Fruit fly (Drosophila melanogaster): ENCODE data around the gene ringer.

The ringer gene

DNA sequence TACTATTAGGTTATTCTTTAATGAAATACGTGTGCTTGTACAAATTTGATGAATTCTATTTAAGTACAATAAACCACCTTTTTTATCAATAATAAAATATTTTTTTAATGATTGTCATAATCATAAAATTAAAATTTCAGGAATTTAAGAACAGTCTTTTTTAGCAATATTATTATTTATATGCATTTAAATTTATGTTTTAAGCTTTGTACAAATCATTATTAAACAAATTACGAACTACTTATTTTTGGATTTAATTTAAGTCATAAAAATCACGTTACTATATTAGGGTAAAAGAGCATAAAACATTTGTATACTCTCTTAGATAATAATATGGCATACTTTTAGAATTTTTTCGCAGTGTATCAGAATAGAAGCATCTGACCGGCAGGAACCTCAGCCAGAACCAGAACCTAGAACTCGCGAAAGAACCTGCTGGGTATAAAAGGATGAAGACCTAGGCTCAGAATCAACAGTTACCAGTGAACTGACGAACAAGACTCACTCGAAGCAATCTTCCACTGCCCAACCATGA is 3.0 kb upstream of the ringer start, which contains the start of gene Cpr72Ea:
Gene Cpr72Ea (plus strand): TSS at position 485 of the 535 bp plus-strand sequence.
- TF ChIP-seq jim (GFP tag; optimal IDR thresholded peaks at IDR 0.05): no peak

DNA sequence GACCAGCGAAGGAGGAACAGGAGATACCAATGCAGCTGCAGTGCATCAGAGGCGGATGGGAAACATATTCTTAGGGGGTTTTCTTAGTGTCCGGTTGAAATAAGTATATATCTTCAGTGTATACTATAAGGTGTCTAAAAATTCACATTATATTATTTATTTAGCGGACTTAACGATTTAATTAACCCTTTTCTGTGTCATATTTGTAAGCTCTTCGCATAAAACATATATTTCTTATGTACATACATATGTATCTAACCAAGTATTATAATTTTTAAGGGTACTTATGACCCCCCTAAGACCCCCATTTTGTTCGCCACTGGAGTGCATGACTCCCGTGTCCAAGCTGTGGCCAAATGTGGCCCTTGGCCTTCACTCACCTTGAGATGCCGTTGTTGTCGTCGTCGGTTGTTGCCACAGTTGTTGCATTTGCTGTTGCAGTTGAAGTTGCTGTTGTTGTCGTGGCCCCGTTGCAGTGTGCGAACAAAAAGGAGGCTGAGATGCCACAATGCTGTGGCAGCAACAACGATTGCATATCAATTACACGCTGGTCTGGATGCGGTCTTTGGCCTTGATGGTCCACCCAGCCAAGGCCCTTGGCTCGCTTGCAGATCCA is 2.1 kb upstream of the ringer start:
- TF ChIP-seq usp (GFP tag; optimal IDR thresholded peaks at IDR 0.05): no peak
- TF ChIP-seq tai (GFP tag; optimal IDR thresholded peaks at IDR 0.05): no peak
- peak; percentile 56 for TF ChIP-seq rgr (GFP tag; optimal IDR thresholded peaks at IDR 0.05)
- TF ChIP-seq Sp1 (GFP tag; optimal IDR thresholded peaks at IDR 0.05): peak; percentile 78
- no peak for TF ChIP-seq dsf (GFP tag; optimal IDR thresholded peaks at IDR 0.05; ENCODE audit: borderline replicate concordance)
- no peak for TF ChIP-seq Vsx2 (GFP tag; optimal IDR thresholded peaks at IDR 0.05; ENCODE audit: partially characterized antibody)
- TF ChIP-seq ey (GFP tag; optimal IDR thresholded peaks at IDR 0.05): peak; percentile 57
- TF ChIP-seq br (GFP tag; optimal IDR thresholded peaks at IDR 0.05): peak; percentile 51
- peak; percentile 73 for TF ChIP-seq fru (GFP tag; optimal IDR thresholded peaks at IDR 0.05)
- TF ChIP-seq Rel (GFP tag; optimal IDR thresholded peaks at IDR 0.05): no peak
- no peak for TF ChIP-seq Rel (tag; optimal IDR thresholded peaks at IDR 0.05)
- TF ChIP-seq GATAd (GFP tag; optimal IDR thresholded peaks at IDR 0.05): no peak
- no peak for TF ChIP-seq Dif (GFP tag; optimal IDR thresholded peaks at IDR 0.05; ENCODE audit: partially characterized antibody)
- TF ChIP-seq Hnf4 (GFP tag; optimal IDR thresholded peaks at IDR 0.05): no peak
- no peak for TF ChIP-seq Abd-B (GFP tag; optimal IDR thresholded peaks at IDR 0.05)
- no peak for TF ChIP-seq jim (GFP tag; optimal IDR thresholded peaks at IDR 0.05)
- TF ChIP-seq N (GFP tag; optimal IDR thresholded peaks at IDR 0.05): no peak
- TF ChIP-seq sv (GFP tag; optimal IDR thresholded peaks at IDR 0.05): no peak
- TF ChIP-seq foxo (GFP tag; optimal IDR thresholded peaks at IDR 0.05): peak in 1 of 2 experiments; percentile 61
- TF ChIP-seq Myc (optimal IDR thresholded peaks at IDR 0.05): no peak
- no peak for TF ChIP-seq Dfd (GFP tag; optimal IDR thresholded peaks at IDR 0.05)
- TF ChIP-seq dmrt93B (GFP tag; optimal IDR thresholded peaks at IDR 0.05): peak; percentile 25
- no peak for TF ChIP-seq brk (GFP tag; optimal IDR thresholded peaks at IDR 0.05)
- peak; percentile 69 for TF ChIP-seq h (GFP tag; optimal IDR thresholded peaks at IDR 0.05)
- TF ChIP-seq sage (GFP tag; optimal IDR thresholded peaks at IDR 0.05): no peak
- TF ChIP-seq CG32264 (GFP tag; optimal IDR thresholded peaks at IDR 0.05): no peak
- TF ChIP-seq Hr83 (GFP tag; optimal IDR thresholded peaks at IDR 0.05; ENCODE audit: poor library complexity, severe bottlenecking): no peak
- TF ChIP-seq Hr78 (GFP tag; optimal IDR thresholded peaks at IDR 0.05): no peak
- peak; percentile 53 for TF ChIP-seq psq (GFP tag; optimal IDR thresholded peaks at IDR 0.05)
- TF ChIP-seq OdsH (GFP tag; optimal IDR thresholded peaks at IDR 0.05): peak; percentile 59
- peak; percentile 15 for TF ChIP-seq CG9705 (GFP tag; optimal IDR thresholded peaks at IDR 0.05)
- TF ChIP-seq woc (GFP tag; optimal IDR thresholded peaks at IDR 0.05): peak; percentile 35
- no peak for TF ChIP-seq pan (optimal IDR thresholded peaks at IDR 0.05)
- TF ChIP-seq lola (GFP tag; optimal IDR thresholded peaks at IDR 0.05): no peak
- no peak for TF ChIP-seq dl (GFP tag; optimal IDR thresholded peaks at IDR 0.05; ENCODE audit: insufficient read depth in 1 of 2, partially characterized antibody in 2 of 2)
- no peak for TF ChIP-seq CrebA (GFP tag; optimal IDR thresholded peaks at IDR 0.05; ENCODE audit: borderline replicate concordance)
- TF ChIP-seq Jra (GFP tag; optimal IDR thresholded peaks at IDR 0.05): no peak
- peak; percentile 74 for TF ChIP-seq HLH106 (tag; optimal IDR thresholded peaks at IDR 0.05)
- no peak for TF ChIP-seq Mio (GFP tag; optimal IDR thresholded peaks at IDR 0.05)

DNA sequence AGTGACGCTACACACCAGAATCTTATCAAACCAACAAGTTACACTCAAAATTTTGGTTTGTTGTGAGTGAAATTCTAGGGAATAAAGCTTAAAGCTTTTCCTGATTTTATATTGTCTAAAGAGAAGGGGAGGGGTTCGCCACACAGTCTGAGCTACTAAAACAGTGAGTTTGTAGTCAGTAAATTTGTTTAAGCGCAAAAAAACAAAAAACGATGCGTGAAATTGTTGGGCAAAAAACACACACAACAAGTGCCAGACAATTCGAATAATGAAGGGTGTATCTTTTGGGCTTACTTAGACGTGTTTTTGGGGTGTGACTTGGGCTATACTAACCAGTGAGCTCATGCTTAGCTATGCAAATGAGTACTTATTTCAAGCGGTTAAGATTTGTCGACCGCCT is 567 bp upstream of the ringer start:
- TF ChIP-seq dmrt93B (GFP tag; optimal IDR thresholded peaks at IDR 0.05): no peak
- TF ChIP-seq brk (GFP tag; optimal IDR thresholded peaks at IDR 0.05): peak; percentile 1
- peak; percentile 1 for TF ChIP-seq Hr83 (GFP tag; optimal IDR thresholded peaks at IDR 0.05; ENCODE audit: poor library complexity, severe bottlenecking)
- no peak for TF ChIP-seq dl (GFP tag; optimal IDR thresholded peaks at IDR 0.05; ENCODE audit: insufficient read depth in 1 of 2, partially characterized antibody in 2 of 2)
- TF ChIP-seq rgr (GFP tag; optimal IDR thresholded peaks at IDR 0.05): peak; percentile 16

Data from whole organism, wandering third instar larva.